Worm (Caenorhabditis elegans): Measurements from ENCODE around the gene sru-19.
"Not testable (repeated sequence)": the region's sequence is repeated elsewhere in the genome, so short reads cannot be mapped to it uniquely, and the experiment has no call there.

sru-19 gene

DNA sequence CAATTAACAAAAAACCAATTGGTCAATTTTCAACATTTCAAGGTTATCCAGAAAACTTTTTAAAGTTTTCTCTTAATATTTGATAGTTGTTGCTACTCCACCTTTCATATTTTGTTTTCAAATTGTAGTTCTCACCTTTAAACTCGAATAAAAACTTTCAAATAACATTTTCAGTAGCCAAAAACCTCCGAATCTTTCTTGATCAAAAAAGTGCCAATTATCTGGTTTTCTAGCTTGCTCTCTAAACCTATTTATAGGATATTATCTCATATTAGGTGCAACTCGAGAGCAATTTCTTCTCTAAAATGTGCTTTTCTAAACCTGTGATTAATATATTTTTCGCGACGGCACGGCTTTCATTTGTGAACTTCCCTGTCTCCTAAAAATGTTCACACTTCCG lies 11.1 kb upstream of the sru-19 start, which contains the start of gene sru-26:
sru-26 (plus strand) TSS at position 301 of the 400 bp plus-strand sequence.
- no peak for TF ChIP-seq unc-39 (tag; optimal IDR thresholded peaks at IDR 0.05)
- no peak for TF ChIP-seq dmd-4 (tag; optimal IDR thresholded peaks at IDR 0.05)
- TF ChIP-seq nhr-77 (tag; optimal IDR thresholded peaks at IDR 0.05): no peak
- no peak for TF ChIP-seq blmp-1 (tag; optimal IDR thresholded peaks at IDR 0.05; ENCODE audit: insufficient read depth)

DNA sequence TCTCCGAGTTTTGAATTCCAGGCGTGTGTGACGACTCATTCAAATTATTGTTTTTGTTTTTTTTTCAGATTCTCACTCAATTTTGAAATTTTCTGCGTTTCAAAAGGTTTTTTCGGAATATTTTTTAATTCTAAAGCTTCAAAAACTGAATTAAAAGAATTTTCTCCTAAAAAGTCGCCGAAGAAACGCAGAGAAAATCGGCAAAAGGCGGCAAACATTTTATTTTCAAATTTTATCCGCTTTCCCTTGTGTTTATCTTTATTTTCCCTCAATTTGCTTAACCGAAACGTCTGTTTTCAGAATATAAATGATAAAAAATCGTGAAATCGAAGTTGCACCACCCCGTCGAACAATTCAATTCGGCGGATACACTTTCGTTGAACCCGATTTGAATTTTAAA lies 7.8 kb upstream of the sru-19 start, which contains the start of gene him-6:
him-6 (plus strand) TSS at position 301 of the 400 bp plus-strand sequence.
- no peak for TF ChIP-seq nhr-11 (tag; optimal IDR thresholded peaks at IDR 0.05)
- no peak for TF ChIP-seq nhr-129 (tag; optimal IDR thresholded peaks at IDR 0.05)
- TF ChIP-seq egl-27 (tag; optimal IDR thresholded peaks at IDR 0.05): no peak
- no peak for TF ChIP-seq lsy-2 (tag; optimal IDR thresholded peaks at IDR 0.05)
- no peak for TF ChIP-seq skn-1 (tag; optimal IDR thresholded peaks at IDR 0.05)
- no peak for TF ChIP-seq nhr-237 (tag; optimal IDR thresholded peaks at IDR 0.05)
- no peak for TF ChIP-seq blmp-1 (tag; optimal IDR thresholded peaks at IDR 0.05; ENCODE audit: insufficient read depth)
- TF ChIP-seq mbf-1 (tag; optimal IDR thresholded peaks at IDR 0.05): no peak
- no peak for TF ChIP-seq mab-5 (tag; optimal IDR thresholded peaks at IDR 0.05)
- TF ChIP-seq nhr-6 (tag; optimal IDR thresholded peaks at IDR 0.05): no peak
- no peak for TF ChIP-seq zag-1 (tag; optimal IDR thresholded peaks at IDR 0.05)
- TF ChIP-seq snpc-4 (tag; optimal IDR thresholded peaks at IDR 0.05): no peak

DNA sequence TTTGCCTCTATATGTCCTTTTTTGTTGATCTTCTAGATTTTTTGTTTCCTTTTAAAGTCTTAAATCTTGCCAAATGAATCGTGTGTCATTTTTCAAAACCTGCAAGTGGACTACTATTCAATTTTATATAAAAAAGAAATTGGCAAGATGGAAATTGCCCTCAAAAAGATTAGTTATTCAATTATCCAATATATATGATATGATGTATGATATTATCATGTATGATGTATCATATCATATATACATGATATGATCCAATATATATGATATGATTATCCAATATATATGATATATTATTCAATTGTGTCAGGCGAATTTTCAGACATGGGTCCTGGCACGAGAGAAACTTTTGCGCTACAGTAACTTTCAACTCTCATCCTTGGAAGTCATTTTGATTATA lies 3.1 kb upstream of the sru-19 start, which contains the start of gene sru-20:
sru-20 (plus strand) TSS at position 301 of the 400 bp plus-strand sequence.
- no peak for TF ChIP-seq ZK546.5 (tag; optimal IDR thresholded peaks at IDR 0.05)
- TF ChIP-seq unc-62 (GFP tag; optimal IDR thresholded peaks at IDR 0.05): no peak
- TF ChIP-seq elt-3 (tag; optimal IDR thresholded peaks at IDR 0.05): no peak
- no peak for TF ChIP-seq peb-1 (tag; optimal IDR thresholded peaks at IDR 0.05)
- no peak for TF ChIP-seq ceh-82 (tag; optimal IDR thresholded peaks at IDR 0.05)
- TF ChIP-seq mdl-1 (tag; optimal IDR thresholded peaks at IDR 0.05): no peak
- no peak for TF ChIP-seq dmd-4 (tag; optimal IDR thresholded peaks at IDR 0.05)
- no peak for TF ChIP-seq lsy-2 (tag; optimal IDR thresholded peaks at IDR 0.05)
- no peak for TF ChIP-seq nhr-21 (tag; optimal IDR thresholded peaks at IDR 0.05)
- TF ChIP-seq lin-39 (tag; optimal IDR thresholded peaks at IDR 0.05): no peak

DNA sequence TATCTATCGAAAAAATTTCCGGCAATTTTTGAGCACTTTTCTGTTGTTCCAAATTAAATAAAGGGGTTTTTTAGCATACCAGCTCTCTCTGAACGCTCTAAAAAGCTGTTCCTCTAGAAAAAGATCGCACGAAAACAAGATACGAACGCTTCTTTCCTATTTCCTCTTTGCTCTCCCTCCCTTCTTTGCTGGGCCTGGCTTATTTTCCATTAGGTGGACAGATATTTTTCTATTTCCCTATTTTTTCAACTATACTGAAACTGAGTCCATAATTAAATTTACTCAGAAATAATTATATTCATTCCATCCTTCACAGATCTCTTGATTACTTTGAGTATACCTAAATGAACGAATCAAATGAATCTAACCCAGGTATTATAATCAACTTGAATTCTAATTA lies 3.6 kb downstream of the sru-19 start, which contains the start of gene sru-18:
sru-18 (plus strand) TSS at position 301 of the 400 bp plus-strand sequence.
- TF ChIP-seq snpc-4 (tag; optimal IDR thresholded peaks at IDR 0.05) (no peak), dmd-4 (tag; optimal IDR thresholded peaks at IDR 0.05) (no peak), Y55F3AM.14 (GFP tag; optimal IDR thresholded peaks at IDR 0.05) (no peak), nhr-23 (tag; optimal IDR thresholded peaks at IDR 0.05) (no peak), elt-3 (tag; optimal IDR thresholded peaks at IDR 0.05) (no peak), nhr-10 (tag; optimal IDR thresholded peaks at IDR 0.05) (no peak), ceh-16 (tag; optimal IDR thresholded peaks at IDR 0.05) (no peak), lin-11 (tag; optimal IDR thresholded peaks at IDR 0.05) (no peak), ceh-82 (tag; optimal IDR thresholded peaks at IDR 0.05) (no peak), mbf-1 (tag; optimal IDR thresholded peaks at IDR 0.05) (no peak), zag-1 (tag; optimal IDR thresholded peaks at IDR 0.05) (no peak), nhr-11 (tag; optimal IDR thresholded peaks at IDR 0.05) (no peak), mab-5 (tag; optimal IDR thresholded peaks at IDR 0.05) (no peak), lin-13 (GFP tag; optimal IDR thresholded peaks at IDR 0.05) (no peak), nhr-77 (tag; optimal IDR thresholded peaks at IDR 0.05) (no peak)

DNA sequence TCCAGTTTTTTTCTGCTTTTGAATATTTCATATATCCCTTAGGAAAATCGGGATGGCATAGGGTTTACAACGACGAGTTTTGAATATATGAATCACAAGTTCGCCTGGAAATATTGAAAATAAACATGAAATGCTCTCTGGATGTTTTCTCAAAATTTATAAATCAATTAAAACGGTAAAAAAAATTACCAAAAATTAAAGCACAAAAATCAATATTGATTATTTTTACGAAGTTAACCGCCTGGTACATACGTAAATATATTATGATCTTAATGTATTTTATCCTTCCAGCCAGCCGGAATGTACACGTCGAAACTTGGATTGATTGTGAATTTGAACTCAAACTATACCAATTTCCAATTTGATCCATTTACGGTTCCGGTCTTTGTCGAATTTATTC lies 7.1 kb downstream of the sru-19 start, which contains the start of gene sru-17:
sru-17 (plus strand) TSS at position 301 of the 400 bp plus-strand sequence.
- TF ChIP-seq ztf-11, nhr-25, nhr-21 (tag; optimal IDR thresholded peaks at IDR 0.05): not testable (repeated sequence)

DNA sequence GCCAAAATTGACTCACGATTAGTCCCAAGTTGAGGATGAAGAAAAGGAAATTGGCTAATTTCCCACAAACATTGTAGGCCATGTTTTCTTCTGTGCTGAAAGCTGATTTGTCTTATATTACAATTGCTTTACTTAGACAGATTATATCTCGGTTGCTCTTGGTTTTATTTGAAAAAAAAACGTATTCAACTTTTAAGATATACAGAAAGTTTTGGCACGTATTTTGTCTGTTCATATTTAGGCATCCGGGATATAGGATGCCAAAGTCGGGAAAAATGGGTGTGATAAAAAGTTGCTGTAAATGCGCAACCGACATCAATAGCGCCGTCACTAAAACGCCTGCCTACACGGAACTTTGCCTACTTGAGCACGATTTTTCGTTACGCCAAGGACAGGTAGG lies 21.8 kb downstream of the sru-19 start, which contains the start of gene tsp-4:
tsp-4 (minus strand) TSS at position 101 of the 400 bp plus-strand sequence.
- TF ChIP-seq fos-1 (tag; optimal IDR thresholded peaks at IDR 0.05): no peak
- TF ChIP-seq nhr-237 (tag; optimal IDR thresholded peaks at IDR 0.05): no peak
- no peak for TF ChIP-seq crh-2 (tag; optimal IDR thresholded peaks at IDR 0.05)
- TF ChIP-seq dmd-4 (tag; optimal IDR thresholded peaks at IDR 0.05): no peak

All from whole organism, L2 larva.